Worm (Caenorhabditis elegans) whole organism, L2 larva: ENCODE data around the gene F53B7.7.

ENCODE experiments used
- ama-1 ChIP-seq: fragments of 150-350 bp; optimal IDR thresholded peaks from 2 replicates; lab custom pipeline; 2018; ENCODE audit warnings: inconsistent platforms
- lin-39 ChIP-seq: fragments of 150-350 bp; optimal IDR thresholded peaks from 2 replicates; lab custom pipeline; 2014; ENCODE audit warnings: missing biosample characterization, missing genetic modification reagents, missing genetic modification characterization
- mdl-1 ChIP-seq, 2 experiments: fragments of 150-350 bp in 1 of 2; sonication (generic microtip) in 1 of 2; optimal IDR thresholded peaks; 2 replicates each; lab custom pipeline; 2017; ENCODE audit warnings: missing biosample characterization in 2 of 2, missing genetic modification characterization in 2 of 2
- nhr-237 ChIP-seq: fragments of 150-350 bp; optimal IDR thresholded peaks from 2 replicates; lab custom pipeline; 2014; ENCODE audit warnings: missing biosample characterization, missing genetic modification characterization
- nhr-77 ChIP-seq: fragments of 150-350 bp; optimal IDR thresholded peaks from 2 replicates; lab custom pipeline; 2014; ENCODE audit warnings: missing biosample characterization, missing genetic modification characterization
- snpc-4 ChIP-seq: fragments of 150-350 bp; optimal IDR thresholded peaks from 2 replicates; lab custom pipeline; 2014; ENCODE audit warnings: missing biosample characterization, missing genetic modification characterization
- unc-55 ChIP-seq: fragments of 150-350 bp; sonication (generic microtip); optimal IDR thresholded peaks from 3 replicates; lab custom pipeline; 2014; ENCODE audit warnings: missing biosample characterization, missing genetic modification reagents, missing genetic modification characterization

DNA sequence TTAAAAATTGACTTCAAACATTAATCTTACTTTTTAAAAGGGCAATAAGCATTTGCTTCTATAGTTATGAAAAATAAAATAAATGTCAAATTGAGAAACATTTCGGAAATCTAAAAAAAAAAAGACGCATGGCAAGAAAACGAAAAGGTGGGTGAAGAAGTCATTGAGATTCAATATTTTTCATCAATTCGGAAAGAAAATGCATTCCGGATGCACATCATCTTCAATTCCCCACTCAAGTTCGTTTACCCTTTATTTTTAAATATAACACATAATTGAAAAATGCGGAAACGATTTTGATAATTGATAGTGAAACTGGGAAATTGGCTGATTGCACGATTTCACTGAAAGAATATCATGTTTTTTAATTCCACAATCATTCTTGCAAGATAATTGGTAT is 3.5 kb downstream of the F53B7.7 start, which contains the start of gene F53B7.4:
- TF ChIP-seq nhr-77 (tag; lab: Kevin White, UChicago) (no peak), ama-1 (lab: Kevin White, UChicago) (no peak), nhr-237 (tag; lab: Kevin White, UChicago) (no peak), lin-39 (tag; lab: Kevin White, UChicago) (no peak), unc-55 (GFP tag; lab: Kevin White, UChicago) (no peak), mdl-1 (tag; optimal IDR thresholded peaks at IDR 0.05; lab: Kevin White, UChicago) (no peak), snpc-4 (tag; lab: Kevin White, UChicago) (no peak)
